Fruit fly (Drosophila melanogaster) whole organism, pupa: Measurements from ENCODE around the gene dgt2.

ENCODE experiments used
- CG10348 ChIP-seq: fragments of 200-800 bp; sonication (Bioruptor generic); IDR thresholded peaks from 2 replicates; pipeline ENCODE4 v1.3.6; 2022; ENCODE audit warnings: missing biosample characterization, missing genetic modification characterization
- CG12605 ChIP-seq: fragments of 200-800 bp; sonication (Bioruptor generic); IDR thresholded peaks from 2 replicates; pipeline ENCODE4 v1.3.6; 2022; ENCODE audit warnings: missing biosample characterization, missing genetic modification characterization
- CG13204 ChIP-seq: fragments of 200-800 bp; sonication (Bioruptor generic); optimal IDR thresholded peaks from 2 replicates; lab custom pipeline; 2018; ENCODE audit warnings: missing biosample characterization, mild to moderate bottlenecking, missing genetic modification characterization, moderate library complexity
- CG14655 ChIP-seq: fragments of 200-800 bp; sonication (Bioruptor generic); optimal IDR thresholded peaks from 3 replicates; lab custom pipeline; 2017; ENCODE audit warnings: mild to moderate bottlenecking, missing biosample characterization, missing genetic modification reagents, missing genetic modification characterization
- CG15710 ChIP-seq: fragments of 200-800 bp; sonication (Bioruptor generic); optimal IDR thresholded peaks from 2 replicates; lab custom pipeline; 2018; ENCODE audit warnings: missing biosample characterization, mild to moderate bottlenecking, missing genetic modification characterization, moderate library complexity
- CG17806 ChIP-seq: fragments of 200-800 bp; sonication (Bioruptor generic); optimal IDR thresholded peaks from 2 replicates; lab custom pipeline; 2018; ENCODE audit warnings: missing biosample characterization, mild to moderate bottlenecking, missing genetic modification characterization, moderate library complexity
- CG32121 ChIP-seq: fragments of 200-800 bp; sonication (Bioruptor generic); IDR thresholded peaks from 2 replicates; pipeline ENCODE4 v1.3.6; 2022; ENCODE audit warnings: missing biosample characterization, missing genetic modification characterization
- CG34367 ChIP-seq: fragments of 200-800 bp; sonication (Bioruptor generic); optimal IDR thresholded peaks from 2 replicates; lab custom pipeline; 2018; ENCODE audit warnings: missing biosample characterization, mild to moderate bottlenecking, missing genetic modification characterization
- CG4496 ChIP-seq: fragments of 200-800 bp; sonication (Bioruptor generic); IDR thresholded peaks from 3 replicates; pipeline ENCODE4 v1.3.6; 2022; ENCODE audit warnings: missing biosample characterization, missing genetic modification characterization
- CG8159 ChIP-seq: fragments of 200-800 bp; sonication (Bioruptor generic); optimal IDR thresholded peaks from 3 replicates; lab custom pipeline; 2018; ENCODE audit warnings: missing biosample characterization, mild to moderate bottlenecking, missing genetic modification characterization, moderate library complexity
- CG8301 ChIP-seq: fragments of 200-800 bp; sonication (Bioruptor generic); optimal IDR thresholded peaks from 2 replicates; lab custom pipeline; 2018; ENCODE audit warnings: missing biosample characterization, mild to moderate bottlenecking, missing genetic modification characterization
- CG9948 ChIP-seq: fragments of 200-800 bp; sonication (Bioruptor generic); optimal IDR thresholded peaks from 2 replicates; lab custom pipeline; 2018; ENCODE audit warnings: missing biosample characterization, mild to moderate bottlenecking, missing genetic modification characterization, moderate library complexity
- D1 ChIP-seq: fragments of 200-800 bp; sonication (Bioruptor generic); optimal IDR thresholded peaks from 2 replicates; lab custom pipeline; 2018; ENCODE audit warnings: missing biosample characterization, mild to moderate bottlenecking, missing genetic modification characterization, moderate library complexity
- EcR ChIP-seq: fragments of 200-800 bp; sonication (Bioruptor generic); optimal IDR thresholded peaks from 3 replicates; lab custom pipeline; 2019; ENCODE audit warnings: missing biosample characterization, missing genetic modification characterization, mild to moderate bottlenecking, moderate library complexity, missing genetic modification reagents
- Ets98B ChIP-seq: fragments of 200-800 bp; sonication (Bioruptor generic); IDR thresholded peaks from 2 replicates; pipeline ENCODE4 v1.3.6; 2022; ENCODE audit warnings: missing biosample characterization, missing genetic modification characterization
- Pif1A ChIP-seq: fragments of 200-800 bp; sonication (Bioruptor generic); optimal IDR thresholded peaks from 3 replicates; lab custom pipeline; 2016; ENCODE audit warnings: missing biosample characterization, missing genetic modification characterization
- Pif1B ChIP-seq: fragments of 200-800 bp; sonication (Bioruptor generic); optimal IDR thresholded peaks from 3 replicates; lab custom pipeline; 2016; ENCODE audit warnings: missing biosample characterization, missing genetic modification characterization
- Snoo ChIP-seq: fragments of 200-800 bp; sonication (Bioruptor generic); optimal IDR thresholded peaks from 3 replicates; lab custom pipeline; 2017; ENCODE audit warnings: missing biosample characterization, mild to moderate bottlenecking, missing genetic modification characterization, inconsistent platforms
- fd96Ca ChIP-seq: fragments of 200-800 bp; sonication (Bioruptor generic); IDR thresholded peaks from 3 replicates; pipeline ENCODE4 v1.3.6; 2022; ENCODE audit warnings: missing biosample characterization, missing genetic modification characterization
- gl ChIP-seq: fragments of 200-800 bp; sonication (Bioruptor generic); optimal IDR thresholded peaks from 2 replicates; lab custom pipeline; 2018; ENCODE audit warnings: missing biosample characterization, mild to moderate bottlenecking, missing genetic modification characterization
- rn ChIP-seq: fragments of 200-800 bp; sonication (Bioruptor generic); IDR thresholded peaks from 2 replicates; pipeline ENCODE4 v1.3.6; 2022; ENCODE audit warnings: missing biosample characterization, missing genetic modification characterization

Gene dgt2

dm6 chr2L:12002922-12003791, 13.4 kb downstream of the dgt2 start:
- TF ChIP-seq gl (tag; lab: Kevin White, UChicago) (peak; percentile 30), CG14655 (GFP tag; lab: Kevin White, UChicago) (peak; percentile 56), Pif1A (GFP tag; lab: Kevin White, UChicago) (peak; percentile 34), CG12605 (GFP tag; lab: Robert Waterston, UW) (no peak), Snoo (tag; lab: Kevin White, UChicago) (peak; percentile 32), EcR (GFP tag; lab: Kevin White, UChicago) (peak; percentile 77), CG13204 (GFP tag; lab: Kevin White, UChicago) (peak; percentile 99), Ets98B (GFP tag; lab: Robert Waterston, UW) (no peak), CG34367 (tag; lab: Kevin White, UChicago) (no peak), CG17806 (peak; percentile 27), CG8159 (tag; lab: Kevin White, UChicago) (peak; percentile 38), CG15710 (tag; lab: Kevin White, UChicago) (peak; percentile 32), CG32121 (GFP tag; lab: Robert Waterston, UW) (no peak)

dm6 chr2L:12003792-12004210, 14.1 kb downstream of the dgt2 start:
- TF ChIP-seq CG14655 (GFP tag; lab: Kevin White, UChicago), result no peak
- no peak for TF ChIP-seq CG17806
- TF ChIP-seq CG34367 (tag; lab: Kevin White, UChicago), result no peak
- TF ChIP-seq CG4496 (GFP tag; lab: Robert Waterston, UW), result no peak
- no peak for TF ChIP-seq CG13204 (GFP tag; lab: Kevin White, UChicago)
- no peak for TF ChIP-seq CG9948 (tag; lab: Kevin White, UChicago)
- no peak for TF ChIP-seq D1 (tag; lab: Kevin White, UChicago)
- TF ChIP-seq CG10348, result no peak

- TF ChIP-seq CG9948 (tag; lab: Kevin White, UChicago) (peak; percentile 1), Pif1B (GFP tag; lab: Kevin White, UChicago) (peak; percentile 10), EcR (GFP tag; lab: Kevin White, UChicago) (peak; percentile 78), CG4496 (GFP tag; lab: Robert Waterston, UW) (no peak), CG13204 (GFP tag; lab: Kevin White, UChicago) (peak; percentile 68), Ets98B (GFP tag; lab: Robert Waterston, UW) (no peak), CG14655 (GFP tag; lab: Kevin White, UChicago) (no peak), Pif1A (GFP tag; lab: Kevin White, UChicago) (peak; percentile 0), fd96Ca (GFP tag; lab: Robert Waterston, UW) (no peak), D1 (tag; lab: Kevin White, UChicago) (no peak), rn (GFP tag; lab: Robert Waterston, UW) (no peak), CG8159 (tag; lab: Kevin White, UChicago) (no peak), Snoo (tag; lab: Kevin White, UChicago) (no peak), CG15710 (tag; lab: Kevin White, UChicago) (peak; percentile 18), CG17806 (no peak), gl (tag; lab: Kevin White, UChicago) (no peak), CG32121 (GFP tag; lab: Robert Waterston, UW) (no peak), CG10348 (no peak), CG12605 (GFP tag; lab: Robert Waterston, UW) (no peak), CG8301 (no peak), CG34367 (tag; lab: Kevin White, UChicago) (peak; percentile 31)
Observed at dm6 chr2L:12004211-12004979, 14.7 kb downstream of the dgt2 start.

dm6 chr2L:12005436-12006396, 16.0 kb downstream of the dgt2 start:
- TF ChIP-seq EcR (GFP tag; lab: Kevin White, UChicago), result peak; percentile 92
- peak; percentile 80 for TF ChIP-seq CG13204 (GFP tag; lab: Kevin White, UChicago)
- TF ChIP-seq Snoo (tag; lab: Kevin White, UChicago), result peak; percentile 9
- TF ChIP-seq CG8301, result no peak
